Worm (Caenorhabditis elegans) whole organism, L2 larva: ENCODE measurements around the gene snf-9.
A peak's percentile ranks its signal among the peaks of the same experiment; 100 is the strongest.

Experiments
- C34F6.9 ChIP-seq: fragments of 150-350 bp; optimal IDR thresholded peaks from 2 replicates; lab custom pipeline; 2014; ENCODE audit warnings: missing biosample characterization, missing genetic modification characterization
- F13H6.1 ChIP-seq: sonication (generic microtip); optimal IDR thresholded peaks from 2 replicates; lab custom pipeline; 2016; ENCODE audit warnings: missing genetic modification characterization, missing compliant biosample characterization
- Y55F3AM.14 ChIP-seq: fragments of 200-800 bp; sonication (Bioruptor generic); optimal IDR thresholded peaks from 2 replicates; lab custom pipeline; 2018; ENCODE audit warnings: mild to moderate bottlenecking, missing genetic modification characterization, missing compliant biosample characterization
- ZK546.5 ChIP-seq: sonication (generic microtip); optimal IDR thresholded peaks from 2 replicates; lab custom pipeline; 2017; ENCODE audit warnings: missing biosample characterization, missing genetic modification characterization
- alr-1 ChIP-seq: fragments of 150-350 bp; optimal IDR thresholded peaks from 2 replicates; lab custom pipeline; 2014; ENCODE audit warnings: missing biosample characterization, missing genetic modification characterization
- aly-2 ChIP-seq: fragments of 150-350 bp; optimal IDR thresholded peaks from 2 replicates; lab custom pipeline; 2014; ENCODE audit warnings: missing biosample characterization, missing genetic modification characterization
- ama-1 ChIP-seq: fragments of 150-350 bp; optimal IDR thresholded peaks from 2 replicates; lab custom pipeline; 2018; ENCODE audit warnings: inconsistent platforms
- blmp-1 ChIP-seq: sonication (generic microtip); optimal IDR thresholded peaks from 2 replicates; lab custom pipeline; 2017; ENCODE audit warnings: missing genetic modification characterization, mild to moderate bottlenecking, missing compliant biosample characterization, antibody characterized with exemption, moderate library complexity; ENCODE audit not compliant: insufficient read depth
- ceh-16 ChIP-seq: fragments of 150-350 bp; optimal IDR thresholded peaks from 2 replicates; lab custom pipeline; 2014; ENCODE audit warnings: missing biosample characterization, missing genetic modification characterization
- ceh-82 ChIP-seq: fragments of 150-350 bp; optimal IDR thresholded peaks from 2 replicates; lab custom pipeline; 2014; ENCODE audit warnings: missing biosample characterization, missing genetic modification characterization
- crh-2 ChIP-seq: sonication (generic microtip); optimal IDR thresholded peaks from 2 replicates; lab custom pipeline; 2017; ENCODE audit warnings: missing biosample characterization, missing genetic modification characterization
- egl-27 ChIP-seq: sonication (generic microtip); optimal IDR thresholded peaks from 3 replicates; lab custom pipeline; 2017; ENCODE audit warnings: missing biosample characterization, missing genetic modification reagents, missing genetic modification characterization
- elt-1 ChIP-seq: fragments of 150-350 bp; optimal IDR thresholded peaks from 2 replicates; lab custom pipeline; 2014; ENCODE audit warnings: missing biosample characterization, missing genetic modification characterization
- elt-3 ChIP-seq: sonication (generic microtip); optimal IDR thresholded peaks from 2 replicates; lab custom pipeline; 2017; ENCODE audit warnings: missing biosample characterization, missing genetic modification characterization
- fos-1 ChIP-seq: fragments of 150-350 bp; optimal IDR thresholded peaks from 2 replicates; lab custom pipeline; 2014; ENCODE audit warnings: missing biosample characterization, missing genetic modification characterization
- gmeb-1 ChIP-seq: fragments of 150-350 bp; optimal IDR thresholded peaks from 2 replicates; lab custom pipeline; 2014; ENCODE audit warnings: missing biosample characterization, missing genetic modification characterization
- lin-11 ChIP-seq: fragments of 150-350 bp; sonication (generic microtip); optimal IDR thresholded peaks from 2 replicates; lab custom pipeline; 2014; ENCODE audit warnings: missing biosample characterization, missing genetic modification characterization, inconsistent platforms, mixed read lengths
- lin-13 ChIP-seq: fragments of 150-350 bp; optimal IDR thresholded peaks from 2 replicates; lab custom pipeline; 2014; ENCODE audit warnings: missing biosample characterization, missing genetic modification reagents, missing genetic modification characterization
- lin-39 ChIP-seq: fragments of 150-350 bp; optimal IDR thresholded peaks from 2 replicates; lab custom pipeline; 2014; ENCODE audit warnings: missing biosample characterization, missing genetic modification reagents, missing genetic modification characterization
- lsy-2 ChIP-seq, 2 experiments: fragments of 150-350 bp in 1 of 2; sonication (generic microtip) in 1 of 2; optimal IDR thresholded peaks; 2 replicates each; lab custom pipeline; 2014 to 2017; ENCODE audit warnings: missing biosample characterization in 2 of 2, missing genetic modification characterization in 2 of 2
- mbf-1 ChIP-seq: sonication (generic microtip); optimal IDR thresholded peaks from 2 replicates; lab custom pipeline; 2017; ENCODE audit warnings: missing biosample characterization, missing genetic modification characterization
- nhr-10 ChIP-seq: sonication (generic microtip); optimal IDR thresholded peaks from 2 replicates; lab custom pipeline; 2017; ENCODE audit warnings: missing biosample characterization, missing genetic modification characterization
- nhr-11 ChIP-seq: fragments of 150-350 bp; optimal IDR thresholded peaks from 2 replicates; lab custom pipeline; 2014; ENCODE audit warnings: missing biosample characterization, missing genetic modification characterization
- nhr-12 ChIP-seq: fragments of 150-350 bp; optimal IDR thresholded peaks from 2 replicates; lab custom pipeline; 2014; ENCODE audit warnings: missing biosample characterization, missing genetic modification characterization
- nhr-129 ChIP-seq: fragments of 150-350 bp; optimal IDR thresholded peaks from 2 replicates; lab custom pipeline; 2014; ENCODE audit warnings: missing biosample characterization, missing genetic modification characterization
- nhr-21 ChIP-seq: fragments of 150-350 bp; optimal IDR thresholded peaks from 2 replicates; lab custom pipeline; 2014; ENCODE audit warnings: missing biosample characterization, missing genetic modification characterization
- nhr-237 ChIP-seq: fragments of 150-350 bp; optimal IDR thresholded peaks from 2 replicates; lab custom pipeline; 2014; ENCODE audit warnings: missing biosample characterization, missing genetic modification characterization
- nhr-25 ChIP-seq: fragments of 150-350 bp; sonication (generic microtip); optimal IDR thresholded peaks from 3 replicates; lab custom pipeline; 2014; ENCODE audit warnings: missing biosample characterization, missing genetic modification characterization
- nhr-6 ChIP-seq: fragments of 150-350 bp; optimal IDR thresholded peaks from 2 replicates; lab custom pipeline; 2014; ENCODE audit warnings: missing biosample characterization, missing genetic modification characterization
- nhr-77 ChIP-seq: fragments of 150-350 bp; optimal IDR thresholded peaks from 2 replicates; lab custom pipeline; 2014; ENCODE audit warnings: missing biosample characterization, missing genetic modification characterization
- peb-1 ChIP-seq: fragments of 150-350 bp; optimal IDR thresholded peaks from 2 replicates; lab custom pipeline; 2014; ENCODE audit warnings: missing biosample characterization, missing genetic modification characterization
- sem-4 ChIP-seq: fragments of 150-350 bp; optimal IDR thresholded peaks from 2 replicates; lab custom pipeline; 2014; ENCODE audit warnings: missing biosample characterization, missing genetic modification reagents, missing genetic modification characterization
- skn-1 ChIP-seq: sonication (generic microtip); optimal IDR thresholded peaks from 2 replicates; lab custom pipeline; 2017; ENCODE audit warnings: missing biosample characterization, missing genetic modification characterization
- sma-3 ChIP-seq: sonication (generic microtip); optimal IDR thresholded peaks from 2 replicates; lab custom pipeline; 2016; ENCODE audit warnings: missing genetic modification reagents, missing genetic modification characterization, missing compliant biosample characterization
- unc-55 ChIP-seq: fragments of 150-350 bp; sonication (generic microtip); optimal IDR thresholded peaks from 3 replicates; lab custom pipeline; 2014; ENCODE audit warnings: missing biosample characterization, missing genetic modification reagents, missing genetic modification characterization
- unc-62 ChIP-seq: fragments of 150-350 bp; optimal IDR thresholded peaks from 2 replicates; lab custom pipeline; 2014; ENCODE audit warnings: missing biosample characterization, missing genetic modification reagents, missing genetic modification characterization
- zag-1 ChIP-seq: fragments of 150-350 bp; optimal IDR thresholded peaks from 2 replicates; lab custom pipeline; 2014; ENCODE audit warnings: missing biosample characterization, missing genetic modification characterization
- ztf-1 ChIP-seq: fragments of 200-800 bp; sonication (Bioruptor generic); conservative IDR thresholded peaks from 2 replicates; pipeline ENCODE4 v1.3.6; 2022; ENCODE audit warnings: missing genetic modification characterization, missing compliant biosample characterization
- ztf-11 ChIP-seq: sonication (generic microtip); optimal IDR thresholded peaks from 2 replicates; lab custom pipeline; 2017; ENCODE audit warnings: missing biosample characterization, missing genetic modification characterization
- ztf-4 ChIP-seq: fragments of 150-350 bp; optimal IDR thresholded peaks from 2 replicates; lab custom pipeline; 2014; ENCODE audit warnings: missing biosample characterization, missing genetic modification characterization

The snf-9 gene

ce11 chrIV:17278861-17279591 is 32.9 kb upstream of the snf-9 start, which contains the start of gene hsp-1:
TSS of gene hsp-1 (plus strand) at chrIV:17278959.
- TF ChIP-seq unc-62 (GFP tag; lab: Kevin White, UChicago) (no peak), ztf-11 (tag; lab: Kevin White, UChicago) (no peak), ama-1 (lab: Kevin White, UChicago) (peak; percentile 13), nhr-77 (tag; lab: Kevin White, UChicago) (no peak)

- TF ChIP-seq crh-2 (tag; lab: Kevin White, UChicago) (peak; percentile 42), ztf-1 (GFP tag; lab: Robert Waterston, UW) (no peak), nhr-11 (tag; lab: Kevin White, UChicago) (peak; percentile 45), ama-1 (lab: Kevin White, UChicago) (peak; percentile 87), nhr-237 (tag; lab: Kevin White, UChicago) (no peak)
Observed at ce11 chrIV:17279592-17280440, 32.1 kb upstream of the snf-9 start.

- TF ChIP-seq nhr-129 (tag; lab: Kevin White, UChicago) (peak; percentile 27), unc-55 (GFP tag; lab: Kevin White, UChicago) (no peak), ama-1 (lab: Kevin White, UChicago) (peak; percentile 90)
Observed at ce11 chrIV:17280441-17280939, 31.5 kb upstream of the snf-9 start.

ce11 chrIV:17281060-17282021 is 30.6 kb upstream of the snf-9 start:
- TF ChIP-seq blmp-1 (no peak), sem-4 (tag; lab: Kevin White, UChicago) (peak; percentile 66), skn-1 (tag; lab: Kevin White, UChicago) (peak; percentile 74), nhr-10 (tag; lab: Kevin White, UChicago) (no peak), ceh-16 (tag; lab: Kevin White, UChicago) (no peak), egl-27 (tag; lab: Kevin White, UChicago) (no peak), nhr-25 (peak; percentile 26), lin-13 (peak; percentile 82), sma-3 (GFP tag; lab: Kevin White, UChicago) (peak; percentile 30), crh-2 (tag; lab: Kevin White, UChicago) (peak; percentile 93), F13H6.1 (tag; lab: Kevin White, UChicago) (peak; percentile 29), mbf-1 (tag; lab: Kevin White, UChicago) (peak; percentile 24), unc-62 (GFP tag; lab: Kevin White, UChicago) (peak; percentile 17), nhr-6 (peak; percentile 64), nhr-11 (tag; lab: Kevin White, UChicago) (peak; percentile 71), lin-39 (tag; lab: Kevin White, UChicago) (no peak), elt-1 (tag; lab: Kevin White, UChicago) (no peak), nhr-129 (tag; lab: Kevin White, UChicago) (peak; percentile 69), Y55F3AM.14 (GFP tag; lab: Kevin White, UChicago) (peak; percentile 71), peb-1 (tag; lab: Kevin White, UChicago) (no peak), elt-3 (tag; lab: Kevin White, UChicago) (no peak), gmeb-1 (tag; lab: Kevin White, UChicago) (peak; percentile 74), ztf-1 (GFP tag; lab: Robert Waterston, UW) (peak; percentile 90; the same call in 1 of the 2 replicates), nhr-77 (tag; lab: Kevin White, UChicago) (no peak), nhr-237 (tag; lab: Kevin White, UChicago) (no peak), nhr-12 (tag; lab: Kevin White, UChicago) (no peak), unc-55 (GFP tag; lab: Kevin White, UChicago) (no peak), ZK546.5 (no peak), ztf-11 (tag; lab: Kevin White, UChicago) (no peak), zag-1 (tag; lab: Kevin White, UChicago) (no peak), aly-2 (no peak), alr-1 (no peak), C34F6.9 (peak; percentile 77), ama-1 (lab: Kevin White, UChicago) (peak; percentile 99), fos-1 (tag; lab: Kevin White, UChicago) (peak; percentile 31), lsy-2 (tag; optimal IDR thresholded peaks at IDR 0.05; lab: Kevin White, UChicago) (peak; percentile 14 to 87), ztf-4 (peak; percentile 95), lin-11 (tag; lab: Kevin White, UChicago) (no peak), nhr-21 (no peak), ceh-82 (tag; lab: Kevin White, UChicago) (no peak)
